Worm (Caenorhabditis elegans) whole organism, L1 larva: ENCODE measurements around the gene chtb-3.

Experiments
- C16A3.4 ChIP-seq: fragments of 150-350 bp; optimal IDR thresholded peaks from 2 replicates; lab custom pipeline; 2014; ENCODE audit warnings: missing biosample characterization, missing genetic modification characterization
- C34B4.2 ChIP-seq: sonication (generic microtip); optimal IDR thresholded peaks from 2 replicates; lab custom pipeline; 2017; ENCODE audit warnings: mild to moderate bottlenecking, missing genetic modification characterization, missing compliant biosample characterization
- alr-1 ChIP-seq: fragments of 200-800 bp; sonication (Bioruptor generic); optimal IDR thresholded peaks from 2 replicates; lab custom pipeline; 2018; ENCODE audit warnings: borderline replicate concordance, mild to moderate bottlenecking, missing genetic modification characterization, missing compliant biosample characterization
- aly-2 ChIP-seq: fragments of 150-350 bp; optimal IDR thresholded peaks from 2 replicates; lab custom pipeline; 2014; ENCODE audit warnings: missing biosample characterization, missing genetic modification characterization
- ama-1 ChIP-seq: fragments of 150-350 bp; optimal IDR thresholded peaks from 2 replicates; lab custom pipeline; 2014
- blmp-1 ChIP-seq: fragments of 150-350 bp; optimal IDR thresholded peaks from 2 replicates; lab custom pipeline; 2014; ENCODE audit warnings: missing biosample characterization, missing genetic modification characterization
- ceh-8 ChIP-seq: fragments of 200-800 bp; sonication (Bioruptor generic); optimal IDR thresholded peaks from 2 replicates; lab custom pipeline; 2018; ENCODE audit warnings: mild to moderate bottlenecking, missing genetic modification characterization, moderate library complexity, missing compliant biosample characterization
- ceh-82 ChIP-seq, 3 experiments: fragments of 150-350 bp in 1 of 3; sonication (generic microtip) in 2 of 3; optimal IDR thresholded peaks; 2 replicates each; lab custom pipeline; 2014 to 2017; ENCODE audit warnings: missing biosample characterization in 3 of 3, missing genetic modification characterization in 3 of 3
- ceh-88 ChIP-seq: fragments of 200-800 bp; sonication (Bioruptor generic); IDR thresholded peaks from 2 replicates; pipeline ENCODE4 v1.3.6; 2022; ENCODE audit warnings: missing genetic modification characterization, missing compliant biosample characterization
- ceh-90 ChIP-seq: sonication (generic microtip); optimal IDR thresholded peaks from 2 replicates; lab custom pipeline; 2016; ENCODE audit warnings: missing genetic modification characterization, missing compliant biosample characterization
- efl-3 ChIP-seq: fragments of 200-800 bp; sonication (Bioruptor generic); optimal IDR thresholded peaks from 2 replicates; lab custom pipeline; 2018; ENCODE audit warnings: mild to moderate bottlenecking, missing genetic modification characterization, missing compliant biosample characterization
- egl-27 ChIP-seq, 2 experiments: fragments of 150-350 bp in 1 of 2; sonication (generic microtip); optimal IDR thresholded peaks; 3 replicates each; lab custom pipeline; 2017 to 2018; ENCODE audit warnings: missing biosample characterization in 2 of 2, missing genetic modification characterization in 2 of 2, missing genetic modification reagents in 2 of 2
- elt-2 ChIP-seq: sonication (generic microtip); optimal IDR thresholded peaks from 2 replicates; lab custom pipeline; 2016; ENCODE audit warnings: missing genetic modification characterization, mild to moderate bottlenecking, inconsistent platforms, missing compliant biosample characterization, missing genetic modification reagents
- elt-3 ChIP-seq, 6 experiments: fragments of 150-350 bp in 1 of 6; sonication (generic microtip); optimal IDR thresholded peaks; 2 replicates each; lab custom pipeline; 2017 to 2018; ENCODE audit warnings: missing biosample characterization in 6 of 6, missing genetic modification characterization in 6 of 6, inconsistent platforms in 1 of 6
- ets-5 ChIP-seq: fragments of 200-800 bp; sonication (Bioruptor generic); IDR thresholded peaks from 2 replicates; pipeline ENCODE4 v1.3.6; 2022; ENCODE audit warnings: missing genetic modification characterization, missing compliant biosample characterization
- fkh-10 ChIP-seq: sonication (generic microtip); optimal IDR thresholded peaks from 2 replicates; lab custom pipeline; 2017; ENCODE audit warnings: missing biosample characterization, missing genetic modification reagents, missing genetic modification characterization
- fkh-4 ChIP-seq: sonication (generic microtip); optimal IDR thresholded peaks from 2 replicates; lab custom pipeline; 2016; ENCODE audit warnings: missing compliant biosample characterization, missing genetic modification characterization, borderline replicate concordance
- fkh-8 ChIP-seq: sonication (generic microtip); optimal IDR thresholded peaks from 2 replicates; lab custom pipeline; 2016; ENCODE audit warnings: mild to moderate bottlenecking, missing genetic modification characterization, missing compliant biosample characterization
- grh-1 ChIP-seq: fragments of 200-800 bp; sonication (Bioruptor generic); IDR thresholded peaks from 2 replicates; pipeline ENCODE4 v1.3.6; 2022; ENCODE audit warnings: missing genetic modification reagents, missing genetic modification characterization, missing compliant biosample characterization
- hlh-17 ChIP-seq: fragments of 200-800 bp; sonication (Bioruptor generic); optimal IDR thresholded peaks from 2 replicates; lab custom pipeline; 2018; ENCODE audit warnings: missing genetic modification characterization, mild to moderate bottlenecking, missing compliant biosample characterization, moderate library complexity, borderline replicate concordance
- hpl-2 ChIP-seq: fragments of 150-350 bp; optimal IDR thresholded peaks from 2 replicates; lab custom pipeline; 2014; ENCODE audit warnings: missing biosample characterization, missing genetic modification reagents, missing genetic modification characterization
- isw-1 ChIP-seq: fragments of 200-800 bp; sonication (Bioruptor generic); IDR thresholded peaks from 2 replicates; pipeline ENCODE4 v1.3.6; 2022; ENCODE audit warnings: missing genetic modification characterization, missing compliant biosample characterization
- lin-14 ChIP-seq: fragments of 200-800 bp; sonication (Bioruptor generic); optimal IDR thresholded peaks from 2 replicates; lab custom pipeline; 2018; ENCODE audit warnings: mild to moderate bottlenecking, missing genetic modification characterization, moderate library complexity, missing compliant biosample characterization
- lin-39 ChIP-seq: fragments of 150-350 bp; optimal IDR thresholded peaks from 2 replicates; lab custom pipeline; 2014; ENCODE audit warnings: missing biosample characterization, missing genetic modification reagents, missing genetic modification characterization
- lir-3 ChIP-seq: sonication (generic microtip); optimal IDR thresholded peaks from 2 replicates; lab custom pipeline; 2016; ENCODE audit warnings: mild to moderate bottlenecking, missing genetic modification characterization, moderate library complexity, missing compliant biosample characterization; ENCODE audit not compliant: poor library complexity
- lsy-2 ChIP-seq, 2 experiments: fragments of 150-350 bp; optimal IDR thresholded peaks; 2 replicates each; lab custom pipeline; 2014; ENCODE audit warnings: missing biosample characterization in 2 of 2, missing genetic modification characterization in 2 of 2
- nhr-19 ChIP-seq: fragments of 200-800 bp; sonication (Bioruptor generic); conservative IDR thresholded peaks from 2 replicates; pipeline ENCODE4 v1.3.6; 2022; ENCODE audit warnings: missing genetic modification characterization, missing compliant biosample characterization
- nhr-20 ChIP-seq: sonication (generic microtip); optimal IDR thresholded peaks from 2 replicates; lab custom pipeline; 2016; ENCODE audit warnings: mild to moderate bottlenecking, missing genetic modification characterization, missing compliant biosample characterization
- nhr-237 ChIP-seq: fragments of 150-350 bp; optimal IDR thresholded peaks from 2 replicates; lab custom pipeline; 2014; ENCODE audit warnings: missing biosample characterization, missing genetic modification characterization
- nhr-47 ChIP-seq: sonication (generic microtip); optimal IDR thresholded peaks from 2 replicates; lab custom pipeline; 2016; ENCODE audit warnings: mild to moderate bottlenecking, missing genetic modification characterization, moderate library complexity, missing compliant biosample characterization
- nhr-71 ChIP-seq: sonication (generic microtip); optimal IDR thresholded peaks from 2 replicates; lab custom pipeline; 2016; ENCODE audit warnings: mild to moderate bottlenecking, missing genetic modification characterization, moderate library complexity, missing compliant biosample characterization
- nhr-77 ChIP-seq: fragments of 150-350 bp; optimal IDR thresholded peaks from 2 replicates; lab custom pipeline; 2014; ENCODE audit warnings: missing biosample characterization, missing genetic modification characterization
- nhr-84 ChIP-seq: sonication (generic microtip); optimal IDR thresholded peaks from 2 replicates; lab custom pipeline; 2017; ENCODE audit warnings: missing biosample characterization, missing genetic modification characterization
- nhr-85 ChIP-seq: sonication (generic microtip); peaks from one replicate; lab custom pipeline; 2016; ENCODE audit warnings: missing genetic modification characterization, inconsistent platforms, missing compliant biosample characterization
- nhr-90 ChIP-seq: sonication (generic microtip); optimal IDR thresholded peaks from 2 replicates; lab custom pipeline; 2016; ENCODE audit warnings: mild to moderate bottlenecking, missing genetic modification characterization, missing compliant biosample characterization; ENCODE audit not compliant: poor library complexity
- pag-3 ChIP-seq: sonication (generic microtip); optimal IDR thresholded peaks from 2 replicates; lab custom pipeline; 2017; ENCODE audit warnings: missing genetic modification characterization, mild to moderate bottlenecking, missing compliant biosample characterization, antibody characterized with exemption, borderline replicate concordance; ENCODE audit not compliant: insufficient read depth
- pqm-1 ChIP-seq: sonication (generic microtip); optimal IDR thresholded peaks from 3 replicates; lab custom pipeline; 2017; ENCODE audit warnings: missing biosample characterization, missing genetic modification characterization
- skn-1 ChIP-seq: fragments of 150-350 bp; optimal IDR thresholded peaks from 2 replicates; lab custom pipeline; 2014; ENCODE audit warnings: missing biosample characterization, missing genetic modification characterization
- snpc-4 ChIP-seq: fragments of 150-350 bp; optimal IDR thresholded peaks from 2 replicates; lab custom pipeline; 2014; ENCODE audit warnings: missing biosample characterization, missing genetic modification characterization
- snu-23 ChIP-seq: sonication (generic microtip); optimal IDR thresholded peaks from 2 replicates; lab custom pipeline; 2016; ENCODE audit warnings: missing genetic modification characterization, missing compliant biosample characterization
- sox-4 ChIP-seq: sonication (generic microtip); optimal IDR thresholded peaks from 2 replicates; lab custom pipeline; 2016; ENCODE audit warnings: missing genetic modification characterization, missing compliant biosample characterization
- sptf-1 ChIP-seq: fragments of 150-350 bp; optimal IDR thresholded peaks from 2 replicates; lab custom pipeline; 2014; ENCODE audit warnings: missing biosample characterization, missing genetic modification characterization
- sup-37 ChIP-seq: fragments of 200-800 bp; sonication (Bioruptor generic); optimal IDR thresholded peaks from 2 replicates; lab custom pipeline; 2018; ENCODE audit warnings: mild to moderate bottlenecking, missing genetic modification characterization, missing compliant biosample characterization
- swsn-7 ChIP-seq: sonication (generic microtip); optimal IDR thresholded peaks from 2 replicates; lab custom pipeline; 2016; ENCODE audit warnings: missing genetic modification characterization, missing compliant biosample characterization
- tbx-2 ChIP-seq: sonication (generic microtip); optimal IDR thresholded peaks from 2 replicates; lab custom pipeline; 2016; ENCODE audit warnings: missing genetic modification characterization, missing compliant biosample characterization
- tlp-1 ChIP-seq: fragments of 150-350 bp; optimal IDR thresholded peaks from 2 replicates; lab custom pipeline; 2014; ENCODE audit warnings: missing biosample characterization, missing genetic modification characterization
- unc-30 ChIP-seq: sonication (generic microtip); optimal IDR thresholded peaks from 2 replicates; lab custom pipeline; 2017; ENCODE audit warnings: missing biosample characterization, missing genetic modification characterization
- unc-62 ChIP-seq: fragments of 150-350 bp; optimal IDR thresholded peaks from 2 replicates; lab custom pipeline; 2014; ENCODE audit warnings: missing biosample characterization, missing genetic modification reagents, missing genetic modification characterization
- unc-86 ChIP-seq: sonication (generic microtip); optimal IDR thresholded peaks from 2 replicates; lab custom pipeline; 2016; ENCODE audit warnings: missing genetic modification characterization, missing compliant biosample characterization
- unc-98 ChIP-seq: fragments of 200-800 bp; sonication (Bioruptor generic); IDR thresholded peaks from 2 replicates; pipeline ENCODE4 v1.3.6; 2022; ENCODE audit warnings: missing genetic modification characterization, missing compliant biosample characterization
- vab-15 ChIP-seq: sonication (generic microtip); optimal IDR thresholded peaks from 2 replicates; lab custom pipeline; 2017; ENCODE audit warnings: missing genotype, mild to moderate bottlenecking, missing genetic modification characterization, missing compliant biosample characterization
- xbp-1 ChIP-seq: sonication (generic microtip); optimal IDR thresholded peaks from 2 replicates; lab custom pipeline; 2016; ENCODE audit warnings: missing genetic modification characterization, missing compliant biosample characterization
- zag-1 ChIP-seq: fragments of 150-350 bp; optimal IDR thresholded peaks from 2 replicates; lab custom pipeline; 2014; ENCODE audit warnings: missing biosample characterization, missing genetic modification characterization

chtb-3 gene

ce11 chrX:6296402-6296844, 23.0 kb downstream of the chtb-3 start (continued):
- TF ChIP-seq ceh-82 (tag; optimal IDR thresholded peaks at IDR 0.05; lab: Kevin White, UChicago) (peak; percentile 98 to 100 (median 99)), efl-3 (GFP tag; lab: Kevin White, UChicago) (peak; percentile 97), snu-23 (peak; percentile 100), vab-15 (tag; lab: Kevin White, UChicago) (peak; percentile 81), nhr-71 (tag; lab: Kevin White, UChicago) (peak; percentile 99), tbx-2 (tag; lab: Kevin White, UChicago) (peak; percentile 99), nhr-77 (tag; lab: Kevin White, UChicago) (peak; percentile 99), hpl-2 (GFP tag; lab: Kevin White, UChicago) (peak; percentile 98), egl-27 (tag; optimal IDR thresholded peaks at IDR 0.05; lab: Kevin White, UChicago) (peak; percentile 88 to 97), ceh-90 (tag; lab: Kevin White, UChicago) (peak; percentile 55), ceh-8 (GFP tag; lab: Kevin White, UChicago) (peak; percentile 99), xbp-1 (tag; lab: Kevin White, UChicago) (peak; percentile 99), nhr-85 (peak; percentile 99), isw-1 (GFP tag; lab: Robert Waterston, UW) (peak; percentile 93), pag-3 (no peak), elt-2 (tag; lab: Kevin White, UChicago) (peak; percentile 96), lin-14 (peak; percentile 98), grh-1 (peak; percentile 98), hlh-17 (GFP tag; lab: Kevin White, UChicago) (peak; percentile 7), blmp-1 (peak; percentile 54), unc-98 (GFP tag; lab: Robert Waterston, UW) (peak; percentile 81), C34B4.2 (tag; lab: Kevin White, UChicago) (no peak), unc-30 (peak; percentile 96), sptf-1 (tag; lab: Kevin White, UChicago) (no peak), sup-37 (GFP tag; lab: Kevin White, UChicago) (peak; percentile 97), nhr-84 (tag; lab: Kevin White, UChicago) (peak; percentile 52), ama-1 (lab: Kevin White, UChicago) (peak; percentile 60), nhr-237 (peak; percentile 98), lsy-2 (tag; optimal IDR thresholded peaks at IDR 0.05; lab: Kevin White, UChicago) (peak; percentile 94 to 95), zag-1 (tag; lab: Kevin White, UChicago) (peak; percentile 66), ets-5 (GFP tag; lab: Robert Waterston, UW) (no peak), pqm-1 (tag; lab: Kevin White, UChicago) (peak; percentile 98), snpc-4 (peak; percentile 85), nhr-90 (peak; percentile 100), swsn-7 (tag; lab: Kevin White, UChicago) (peak; percentile 99), lin-39 (tag; lab: Kevin White, UChicago) (peak; percentile 99), nhr-47 (tag; lab: Kevin White, UChicago) (peak; percentile 100), skn-1 (peak; percentile 98), unc-62 (GFP tag; lab: Kevin White, UChicago) (no peak), alr-1 (tag; lab: Kevin White, UChicago) (no peak), fkh-10 (peak; percentile 100), aly-2 (tag; lab: Kevin White, UChicago) (peak; percentile 94), lir-3 (peak; percentile 92), elt-3 (tag; optimal IDR thresholded peaks at IDR 0.05; lab: Kevin White, UChicago) (peak; percentile 58 to 100 (median 96)), ceh-88 (GFP tag; lab: Robert Waterston, UW) (peak; percentile 98), unc-86 (tag; lab: Kevin White, UChicago) (peak; percentile 98), C16A3.4 (tag; lab: Kevin White, UChicago) (peak; percentile 99), fkh-8 (tag; lab: Kevin White, UChicago) (peak; percentile 99), nhr-20 (tag; lab: Kevin White, UChicago) (peak; percentile 99), nhr-19 (peak; percentile 98), tlp-1 (peak; percentile 33), fkh-4 (tag; lab: Kevin White, UChicago) (peak; percentile 92), sox-4 (tag; lab: Kevin White, UChicago) (peak; percentile 99)
